Worm (Caenorhabditis elegans) whole organism, early embryonic: ENCODE results near the gene H28G03.2.

Experiments
- aly-1 ChIP-seq: sonication (generic microtip); optimal IDR thresholded peaks from 2 replicates; lab custom pipeline; 2016; ENCODE audit warnings: missing genetic modification characterization, missing compliant biosample characterization
- ama-1 ChIP-seq: fragments of 150-350 bp; optimal IDR thresholded peaks from 2 replicates; lab custom pipeline; 2014
- ets-7 ChIP-seq: sonication (generic microtip); optimal IDR thresholded peaks from 2 replicates; lab custom pipeline; 2016; ENCODE audit warnings: missing genotype, missing genetic modification characterization, missing compliant biosample characterization
- flt-1 ChIP-seq: fragments of 200-800 bp; sonication (Bioruptor generic); IDR thresholded peaks from 2 replicates; pipeline ENCODE4 v1.3.6; 2022; ENCODE audit warnings: missing genetic modification characterization, missing compliant biosample characterization
- hmbx-1 ChIP-seq: sonication (generic microtip); optimal IDR thresholded peaks from 2 replicates; lab custom pipeline; 2016; ENCODE audit warnings: mild to moderate bottlenecking, missing genetic modification characterization, missing compliant biosample characterization
- scrt-1 ChIP-seq: fragments of 200-800 bp; sonication (Bioruptor generic); IDR thresholded peaks from 2 replicates; pipeline ENCODE4 v1.3.6; 2022; ENCODE audit warnings: missing genetic modification characterization, missing compliant biosample characterization
- tbx-11 ChIP-seq: fragments of 200-800 bp; sonication (Bioruptor generic); IDR thresholded peaks from 2 replicates; pipeline ENCODE4 v1.3.6; 2022; ENCODE audit warnings: missing genetic modification characterization, missing compliant biosample characterization
- tra-4 ChIP-seq: sonication (generic microtip); optimal IDR thresholded peaks from 2 replicates; lab custom pipeline; 2017; ENCODE audit warnings: missing genetic modification characterization, missing compliant biosample characterization

ce11 chrX:5190061-5190460 lies 15.5 kb upstream of the H28G03.2 start:
- TF ChIP-seq ama-1 = no peak
- TF ChIP-seq hmbx-1 (tag; lab: Kevin White, UChicago) = no peak
- no peak for TF ChIP-seq flt-1 (GFP tag; lab: Robert Waterston, UW)
- TF ChIP-seq tra-4 (tag; lab: Kevin White, UChicago) = no peak
- no peak for TF ChIP-seq scrt-1 (GFP tag; lab: Robert Waterston, UW)
- TF ChIP-seq aly-1 (tag; lab: Kevin White, UChicago) = no peak
- TF ChIP-seq ets-7 (tag; lab: Kevin White, UChicago) = no peak
- TF ChIP-seq tbx-11 = no peak
